Worm (Caenorhabditis elegans): ENCODE measurements around the gene Y53F4B.25.

Y53F4B.25 gene

ce11 chrII:15175643-15176042, 39.7 kb downstream of the Y53F4B.25 start, which contains the start of gene Y53F4B.36 (continued):
- TF ChIP-seq hlh-12 (tag; optimal IDR thresholded peaks at IDR 0.05) = no peak

ce11 chrII:15178494-15178893, 42.5 kb downstream of the Y53F4B.25 start, which contains the start of gene gst-32:
gst-32 (minus strand) TSS chrII:15178594.
- TF ChIP-seq dpff-1 (tag; optimal IDR thresholded peaks at IDR 0.05) = no peak
- 0 out of 2 replicates have a peak, but pooled peaks have one; percentile 23 for TF ChIP-seq D2030.7 (GFP tag; IDR thresholded peaks at IDR 0.05)

ce11 chrII:15183139-15183538, 47.2 kb downstream of the Y53F4B.25 start, which contains the start of gene gst-34:
gst-34 (minus strand) TSS chrII:15183239.
- TF ChIP-seq F39B2.1 (GFP tag; IDR thresholded peaks at IDR 0.05) (no peak), pbrm-1 (GFP tag; IDR thresholded peaks at IDR 0.05) (no peak), F49E8.2 (tag; optimal IDR thresholded peaks at IDR 0.05; ENCODE audit: insufficient read depth) (no peak), ztf-28 (GFP tag; IDR thresholded peaks at IDR 0.05) (no peak), ztf-22 (GFP tag; optimal IDR thresholded peaks at IDR 0.05) (no peak), sptf-2 (GFP tag; optimal IDR thresholded peaks at IDR 0.05) (no peak)

DNA sequence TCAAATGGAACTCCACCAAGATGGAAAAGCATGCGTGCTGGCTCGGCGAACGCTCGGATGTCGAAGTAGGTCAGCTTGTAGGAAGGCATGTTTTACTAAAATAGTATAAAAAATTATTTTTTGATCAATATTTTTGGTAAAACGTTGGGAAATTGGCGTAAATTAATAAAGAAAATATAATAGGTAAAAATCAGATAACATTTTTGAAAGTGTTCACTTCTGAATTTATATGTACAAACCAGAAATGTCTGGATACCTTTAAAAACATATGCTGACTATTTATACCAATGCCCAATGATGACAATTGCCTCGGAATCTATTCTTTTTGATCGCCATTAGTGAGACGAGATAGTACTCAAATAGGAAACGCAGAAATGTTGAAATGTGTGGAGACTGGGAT, 49.3 kb downstream of the Y53F4B.25 start, which contains the start of gene gst-35:
gst-35 (minus strand) TSS at position 101 of the 400 bp plus-strand sequence.
- no peak for TF ChIP-seq F23B12.7 (tag; optimal IDR thresholded peaks at IDR 0.05; ENCODE audit: insufficient read depth)
- no peak for TF ChIP-seq sea-2 (GFP tag; IDR thresholded peaks at IDR 0.05)
- TF ChIP-seq tbp1 (GFP tag; optimal IDR thresholded peaks at IDR 0.05) = no peak
- TF ChIP-seq hlh-12 (tag; optimal IDR thresholded peaks at IDR 0.05) = no peak

DNA sequence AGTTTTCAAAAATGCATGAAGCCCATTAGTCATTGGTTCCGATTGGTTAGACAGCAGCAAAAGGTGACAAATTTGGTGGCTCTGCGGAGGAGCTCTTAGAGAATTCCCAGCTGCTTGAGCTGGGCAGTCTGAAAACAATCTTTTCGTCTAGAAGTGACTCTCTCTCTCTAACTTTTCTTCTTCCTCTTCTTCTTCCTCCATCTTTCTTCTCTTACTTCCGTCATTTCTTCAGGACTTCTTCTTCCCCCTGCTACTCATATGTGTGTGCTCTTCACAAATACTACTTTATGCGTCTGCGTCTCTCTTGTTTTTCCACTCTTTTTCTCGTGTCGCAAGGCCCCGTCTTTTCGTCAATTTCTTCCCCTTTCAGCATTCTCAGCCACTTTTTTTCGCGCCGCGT, 54.0 kb downstream of the Y53F4B.25 start:
- peak; percentile 77; the same call in 1 of the 2 replicates for TF ChIP-seq hmg-1.2 (GFP tag; IDR thresholded peaks at IDR 0.05)
- no peak for TF ChIP-seq snpc-4 (GFP tag; optimal IDR thresholded peaks at IDR 0.05)
- TF ChIP-seq snpc-4 (tag; optimal IDR thresholded peaks at IDR 0.05) = no peak
- TF ChIP-seq B0261.1 (tag; optimal IDR thresholded peaks at IDR 0.05) = no peak
- no peak for TF ChIP-seq Y95B8A.8 (GFP tag; IDR thresholded peaks at IDR 0.05)

- no peak for TF ChIP-seq snpc-1.1 (tag; optimal IDR thresholded peaks at IDR 0.05; ENCODE audit: insufficient read depth)
- TF ChIP-seq nhr-80 (tag; optimal IDR thresholded peaks at IDR 0.05) = peak; percentile 35
Observed at ce11 chrII:15190971-15191370, 55.0 kb downstream of the Y53F4B.25 start.

DNA sequence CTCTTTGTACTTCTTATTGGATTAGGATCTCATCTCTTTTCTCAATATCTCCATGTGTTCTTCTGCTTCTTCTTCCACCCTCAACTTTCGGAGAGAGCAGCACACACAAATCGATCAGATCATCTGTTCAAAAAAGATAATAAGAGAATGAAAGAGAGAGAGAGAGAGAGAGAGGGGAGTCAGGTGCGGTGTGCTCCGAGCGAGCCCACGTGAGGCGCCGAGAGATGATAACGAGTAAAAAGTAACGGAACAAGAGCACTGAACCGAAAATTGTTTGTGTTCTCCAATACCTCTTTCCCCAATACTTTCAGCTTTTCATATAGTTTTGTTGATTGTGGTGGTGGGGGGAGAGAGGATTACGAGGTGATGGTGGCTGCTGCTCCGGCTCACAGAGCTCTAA, 58.0 kb downstream of the Y53F4B.25 start:
- no peak for TF ChIP-seq atf-7 (tag; optimal IDR thresholded peaks at IDR 0.05)
- no peak for TF ChIP-seq sdz-38 (tag; optimal IDR thresholded peaks at IDR 0.05)
- no peak for TF ChIP-seq unc-130 (GFP tag; optimal IDR thresholded peaks at IDR 0.05)
- no peak for TF ChIP-seq athp-1 (tag; optimal IDR thresholded peaks at IDR 0.05)
- no peak for TF ChIP-seq egl-18 (GFP tag; IDR thresholded peaks at IDR 0.05)
- no peak for TF ChIP-seq lsl-1 (GFP tag; optimal IDR thresholded peaks at IDR 0.05)
- no peak for TF ChIP-seq lin-26 (GFP tag; IDR thresholded peaks at IDR 0.05)
- no peak for TF ChIP-seq dpff-1 (tag; optimal IDR thresholded peaks at IDR 0.05)
- no peak for TF ChIP-seq ceh-79 (tag; optimal IDR thresholded peaks at IDR 0.05)
- no peak for TF ChIP-seq pbrm-1 (GFP tag; IDR thresholded peaks at IDR 0.05)
- TF ChIP-seq zfh-2 (GFP tag; conservative IDR thresholded peaks at IDR 0.05) = peak; percentile 57
- TF ChIP-seq K12H6.12 (tag; optimal IDR thresholded peaks at IDR 0.05) = peak; percentile 32
- TF ChIP-seq ztf-18 (tag; optimal IDR thresholded peaks at IDR 0.05) = no peak
- no peak for TF ChIP-seq cebp-1 (GFP tag; IDR thresholded peaks at IDR 0.05)
- peak; percentile 46 for TF ChIP-seq cebp-1 (tag; optimal IDR thresholded peaks at IDR 0.05)
- peak; percentile 27; the same call in 1 of the 2 replicates for TF ChIP-seq hmg-1.2 (GFP tag; IDR thresholded peaks at IDR 0.05)
- no peak for TF ChIP-seq T07F8.4 (tag; optimal IDR thresholded peaks at IDR 0.05)
- no peak for TF ChIP-seq D2030.7 (GFP tag; IDR thresholded peaks at IDR 0.05)
- peak; percentile 37; the same call in 1 of the 2 replicates for TF ChIP-seq dox-1 (GFP tag; IDR thresholded peaks at IDR 0.05)
- peak; percentile 32; the same call in 1 of the 2 replicates for TF ChIP-seq egrh-3 (GFP tag; IDR thresholded peaks at IDR 0.05)
- TF ChIP-seq lin-40 (tag; optimal IDR thresholded peaks at IDR 0.05) = no peak
- peak; percentile 5; the same call in 1 of the 2 replicates for TF ChIP-seq mcd-1 (GFP tag; IDR thresholded peaks at IDR 0.05)
- no peak for TF ChIP-seq bed-2 (GFP tag; IDR thresholded peaks at IDR 0.05)
- TF ChIP-seq F39B2.1 (GFP tag; IDR thresholded peaks at IDR 0.05) = no peak
